Fruit fly (Drosophila melanogaster): ENCODE data around the gene CG46525.

Gene CG46525

DNA sequence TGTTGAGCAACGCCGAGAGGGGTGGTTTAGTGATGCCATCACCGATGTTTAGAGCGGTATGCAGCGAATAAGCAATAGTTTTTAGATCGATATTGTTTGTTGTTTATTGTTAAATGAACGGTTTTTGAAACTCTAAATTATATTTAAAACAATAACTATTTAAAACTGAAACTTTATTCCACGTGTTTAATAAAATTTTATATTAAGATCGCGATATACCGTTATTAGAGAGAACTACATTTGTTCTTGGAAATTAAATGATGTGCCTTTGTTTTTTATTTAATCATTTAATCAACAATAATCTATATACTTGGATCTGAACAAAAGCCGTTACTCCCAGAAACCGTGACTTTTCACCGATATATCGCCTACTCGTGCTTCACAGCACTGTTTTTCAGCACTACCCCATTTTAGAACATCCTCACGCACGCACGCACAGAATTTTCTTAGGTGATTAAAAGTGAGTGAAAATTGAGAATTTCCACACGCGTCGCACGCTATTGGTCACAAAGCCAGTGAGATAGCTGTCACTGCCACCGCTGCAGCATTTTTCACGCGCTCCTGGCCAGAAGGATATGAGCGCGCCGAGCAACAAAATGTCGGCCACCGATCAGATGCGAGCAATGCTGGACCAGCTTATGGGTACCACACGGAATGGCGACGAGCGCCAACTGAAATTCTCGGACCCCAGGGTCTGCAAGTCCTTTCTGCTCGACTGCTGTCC lies 39.0 kb downstream of the CG46525 start, which contains the start of the genes U4-U6-60K and CG7564 (continued):
- TF ChIP-seq NK7.1 (GFP tag; optimal IDR thresholded peaks at IDR 0.05) (no peak), CG1792 (GFP tag; optimal IDR thresholded peaks at IDR 0.05) (peak; percentile 45), MESR4 (GFP tag; optimal IDR thresholded peaks at IDR 0.05) (peak; percentile 97), CG3281 (GFP tag; optimal IDR thresholded peaks at IDR 0.05) (peak; percentile 53), exex (tag; optimal IDR thresholded peaks at IDR 0.05) (peak; percentile 25), gcm2 (GFP tag; optimal IDR thresholded peaks at IDR 0.05) (no peak), wor (GFP tag; IDR thresholded peaks at IDR 0.05) (no peak), CG12104 (GFP tag; optimal IDR thresholded peaks at IDR 0.05) (peak; percentile 71), Ets97D (GFP tag; optimal IDR thresholded peaks at IDR 0.05) (peak; percentile 45), zen (tag; optimal IDR thresholded peaks at IDR 0.05) (peak; percentile 50), lab (GFP tag; optimal IDR thresholded peaks at IDR 0.05) (peak; percentile 54), CG13624 (GFP tag; optimal IDR thresholded peaks at IDR 0.05) (peak; percentile 41), psq (GFP tag; optimal IDR thresholded peaks at IDR 0.05) (peak; percentile 16), CG6254 (GFP tag; optimal IDR thresholded peaks at IDR 0.05) (no peak), HLHmδ (GFP tag; optimal IDR thresholded peaks at IDR 0.05) (no peak), Side (GFP tag; optimal IDR thresholded peaks at IDR 0.05) (peak; percentile 23), CG18476 (GFP tag; optimal IDR thresholded peaks at IDR 0.05) (peak; percentile 61), ttk (GFP tag; IDR thresholded peaks at IDR 0.05) (no peak), mld (GFP tag; IDR thresholded peaks at IDR 0.05; ENCODE audit: partially characterized antibody) (peak; percentile 95), nerfin-1 (tag; optimal IDR thresholded peaks at IDR 0.05) (peak; percentile 24), lov (optimal IDR thresholded peaks at IDR 0.05) (no peak), lov (GFP tag; IDR thresholded peaks at IDR 0.05) (no peak), klu (GFP tag; IDR thresholded peaks at IDR 0.05) (peak; percentile 48; the same call in 1 of the 2 replicates), dati (GFP tag; IDR thresholded peaks at IDR 0.05) (no peak), toy (GFP tag; IDR thresholded peaks at IDR 0.05) (no peak; the same call in 1 of the 2 replicates), NfI (GFP tag; optimal IDR thresholded peaks at IDR 0.05) (peak; percentile 64), Hand (GFP tag; optimal IDR thresholded peaks at IDR 0.05) (no peak), CG14710 (tag; optimal IDR thresholded peaks at IDR 0.05) (peak; percentile 82), fru (optimal IDR thresholded peaks at IDR 0.05) (no peak), CG9437 (GFP tag; optimal IDR thresholded peaks at IDR 0.05) (peak; percentile 77), pho (GFP tag; optimal IDR thresholded peaks at IDR 0.05) (peak; percentile 60), Rfx (GFP tag; IDR thresholded peaks at IDR 0.05) (peak; percentile 79), CG8924 (tag; optimal IDR thresholded peaks at IDR 0.05) (peak; percentile 65), amos (GFP tag; IDR thresholded peaks at IDR 0.05; ENCODE audit: partially characterized antibody) (peak; percentile 98), ssp (GFP tag; IDR thresholded peaks at IDR 0.05) (peak; percentile 54), Eip74EF (GFP tag; optimal IDR thresholded peaks at IDR 0.05) (no peak), CG16815 (GFP tag; optimal IDR thresholded peaks at IDR 0.05) (peak; percentile 76), Nf-YC (tag; optimal IDR thresholded peaks at IDR 0.05) (peak; percentile 67), onecut (GFP tag; IDR thresholded peaks at IDR 0.05) (peak; percentile 28), dan (GFP tag; IDR thresholded peaks at IDR 0.05) (no peak), Drgx (GFP tag; IDR thresholded peaks at IDR 0.05) (no peak), Myb (GFP tag; optimal IDR thresholded peaks at IDR 0.05) (peak; percentile 65), Sox102F (GFP tag; optimal IDR thresholded peaks at IDR 0.05) (peak; percentile 25), pita (GFP tag; optimal IDR thresholded peaks at IDR 0.05) (no peak), CG18764 (GFP tag; optimal IDR thresholded peaks at IDR 0.05) (peak; percentile 37), da (GFP tag; optimal IDR thresholded peaks at IDR 0.05) (no peak), Fer2 (tag; optimal IDR thresholded peaks at IDR 0.05) (peak; percentile 43), mirr (GFP tag; optimal IDR thresholded peaks at IDR 0.05) (no peak), lbe (GFP tag; optimal IDR thresholded peaks at IDR 0.05) (peak; percentile 60), CG3407 (GFP tag; optimal IDR thresholded peaks at IDR 0.05) (peak; percentile 3)
